Fruit fly (Drosophila melanogaster) whole organism, prepupa: ENCODE data around the gene CG42495.

Experiments used
- Blimp-1 ChIP-seq: fragments of 200-800 bp; sonication (Bioruptor generic); optimal IDR thresholded peaks from 3 replicates; lab custom pipeline; 2017; ENCODE audit warnings: missing biosample characterization, missing genetic modification characterization, mild to moderate bottlenecking, moderate library complexity, missing genetic modification reagents
- CG10631 ChIP-seq: fragments of 200-800 bp; sonication (Bioruptor generic); optimal IDR thresholded peaks from 2 replicates; lab custom pipeline; 2016; ENCODE audit warnings: missing biosample characterization, missing genetic modification characterization
- CG11294 ChIP-seq: fragments of 200-800 bp; sonication (Bioruptor generic); IDR thresholded peaks from 2 replicates; pipeline ENCODE4 v1.3.6; 2022; ENCODE audit warnings: missing biosample characterization, missing genetic modification characterization
- CG11762 ChIP-seq: fragments of 200-800 bp; sonication (Bioruptor generic); optimal IDR thresholded peaks from 3 replicates; lab custom pipeline; 2016; ENCODE audit warnings: missing biosample characterization, missing genetic modification characterization; ENCODE audit not compliant: insufficient read depth
- CG11902 ChIP-seq: fragments of 200-800 bp; sonication (Bioruptor generic); optimal IDR thresholded peaks from 3 replicates; lab custom pipeline; 2016; ENCODE audit warnings: missing biosample characterization, missing genetic modification characterization
- CG15336 ChIP-seq: fragments of 200-800 bp; sonication (Bioruptor generic); IDR thresholded peaks from 2 replicates; pipeline ENCODE4 v1.3.6; 2022; ENCODE audit warnings: missing biosample characterization, missing genetic modification characterization
- CG1621 ChIP-seq: fragments of 200-800 bp; sonication (Bioruptor generic); optimal IDR thresholded peaks from 3 replicates; lab custom pipeline; 2018; ENCODE audit warnings: missing biosample characterization, mild to moderate bottlenecking, missing genetic modification characterization
- CG3032 ChIP-seq: fragments of 200-800 bp; optimal IDR thresholded peaks from 2 replicates; lab custom pipeline; 2019; ENCODE audit warnings: missing biosample characterization, mild to moderate bottlenecking, missing genetic modification characterization, moderate library complexity
- CG34406 ChIP-seq: fragments of 200-800 bp; sonication (Bioruptor generic); optimal IDR thresholded peaks from 3 replicates; lab custom pipeline; 2016; ENCODE audit warnings: missing biosample characterization, missing genetic modification characterization
- CG4318 ChIP-seq: fragments of 200-800 bp; sonication (Bioruptor generic); optimal IDR thresholded peaks from 3 replicates; lab custom pipeline; 2017; ENCODE audit warnings: missing biosample characterization, mild to moderate bottlenecking, missing genetic modification characterization
- CG6276 ChIP-seq: fragments of 200-800 bp; sonication (Bioruptor generic); optimal IDR thresholded peaks from 2 replicates; lab custom pipeline; 2017; ENCODE audit warnings: missing biosample characterization, mild to moderate bottlenecking, missing genetic modification characterization
- CG6792 ChIP-seq: fragments of 200-800 bp; sonication (Bioruptor generic); optimal IDR thresholded peaks from 3 replicates; lab custom pipeline; 2016; ENCODE audit warnings: missing biosample characterization, missing genetic modification characterization
- CG6808 ChIP-seq: fragments of 200-800 bp; sonication (Bioruptor generic); optimal IDR thresholded peaks from 3 replicates; lab custom pipeline; 2017; ENCODE audit warnings: missing biosample characterization, missing genetic modification characterization, mild to moderate bottlenecking, moderate library complexity, missing genetic modification reagents
- CG6854 ChIP-seq: fragments of 200-800 bp; sonication (Bioruptor generic); optimal IDR thresholded peaks from 2 replicates; lab custom pipeline; 2017; ENCODE audit warnings: missing biosample characterization, mild to moderate bottlenecking, missing genetic modification characterization
- CG7368 ChIP-seq: fragments of 200-800 bp; sonication (Bioruptor generic); optimal IDR thresholded peaks from 3 replicates; lab custom pipeline; 2016; ENCODE audit warnings: missing biosample characterization, missing genetic modification characterization
- CG8119 ChIP-seq: fragments of 200-800 bp; sonication (Bioruptor generic); IDR thresholded peaks from 3 replicates; pipeline ENCODE4 v1.3.6; 2022; ENCODE audit warnings: missing biosample characterization, missing genetic modification characterization
- CG8319 ChIP-seq: fragments of 200-800 bp; sonication (Bioruptor generic); optimal IDR thresholded peaks from 3 replicates; lab custom pipeline; 2016; ENCODE audit warnings: missing biosample characterization, missing genetic modification characterization
- CG8632 ChIP-seq: fragments of 200-800 bp; sonication (Bioruptor generic); optimal IDR thresholded peaks from 3 replicates; lab custom pipeline; 2016; ENCODE audit warnings: missing biosample characterization, missing genetic modification characterization
- CG9139 ChIP-seq: fragments of 200-800 bp; sonication (Bioruptor generic); optimal IDR thresholded peaks from 3 replicates; lab custom pipeline; 2017; ENCODE audit warnings: missing biosample characterization, mild to moderate bottlenecking, missing genetic modification characterization
- Eip75B ChIP-seq: fragments of 200-800 bp; sonication (Bioruptor generic); optimal IDR thresholded peaks from 3 replicates; lab custom pipeline; 2016; ENCODE audit warnings: missing biosample characterization, missing genetic modification characterization
- Eip78C ChIP-seq: fragments of 200-800 bp; sonication (Bioruptor generic); peaks from one replicate; lab custom pipeline; 2016; ENCODE audit warnings: missing biosample characterization, missing genetic modification characterization
- Eip93F ChIP-seq: fragments of 200-800 bp; sonication (Bioruptor generic); optimal IDR thresholded peaks from 2 replicates; lab custom pipeline; 2016; ENCODE audit warnings: missing biosample characterization, mild to moderate bottlenecking, missing genetic modification characterization
- Ets96B ChIP-seq: fragments of 200-800 bp; optimal IDR thresholded peaks from 2 replicates; lab custom pipeline; 2019; ENCODE audit warnings: missing biosample characterization, mild to moderate bottlenecking, missing genetic modification characterization, moderate library complexity
- Gug ChIP-seq: fragments of 200-800 bp; sonication (Bioruptor generic); IDR thresholded peaks from 2 replicates; pipeline ENCODE4 v1.3.6; 2022; ENCODE audit warnings: missing biosample characterization, missing genetic modification characterization
- Hr39 ChIP-seq: fragments of 200-800 bp; sonication (Bioruptor generic); optimal IDR thresholded peaks from 2 replicates; lab custom pipeline; 2016; ENCODE audit warnings: missing biosample characterization, missing genetic modification characterization
- Hr4 ChIP-seq: fragments of 200-800 bp; sonication (Bioruptor generic); optimal IDR thresholded peaks from 3 replicates; lab custom pipeline; 2016; ENCODE audit warnings: missing biosample characterization, missing genetic modification characterization
- Met ChIP-seq: fragments of 200-800 bp; sonication (Bioruptor generic); optimal IDR thresholded peaks from 3 replicates; lab custom pipeline; 2016; ENCODE audit warnings: missing biosample characterization, missing genetic modification characterization
- OdsH ChIP-seq: fragments of 200-800 bp; sonication (Bioruptor generic); optimal IDR thresholded peaks from 3 replicates; lab custom pipeline; 2016; ENCODE audit warnings: missing biosample characterization, missing genetic modification characterization
- Sox102F ChIP-seq: fragments of 200-800 bp; sonication (Bioruptor generic); optimal IDR thresholded peaks from 2 replicates; lab custom pipeline; 2016; ENCODE audit warnings: missing biosample characterization, mild to moderate bottlenecking, missing genetic modification characterization
- Sox14 ChIP-seq: fragments of 200-800 bp; sonication (Bioruptor generic); optimal IDR thresholded peaks from 3 replicates; lab custom pipeline; 2016; ENCODE audit warnings: missing biosample characterization, missing genetic modification characterization
- Sox15 ChIP-seq: fragments of 200-800 bp; sonication (Bioruptor generic); optimal IDR thresholded peaks from 3 replicates; lab custom pipeline; 2016; ENCODE audit warnings: missing biosample characterization, missing genetic modification characterization
- achi ChIP-seq: fragments of 200-800 bp; sonication (Bioruptor generic); optimal IDR thresholded peaks from 3 replicates; lab custom pipeline; 2016; ENCODE audit warnings: missing biosample characterization, missing genetic modification characterization
- acj6 ChIP-seq: fragments of 200-800 bp; sonication (Bioruptor generic); optimal IDR thresholded peaks from 3 replicates; lab custom pipeline; 2016; ENCODE audit warnings: missing biosample characterization, missing genetic modification characterization
- cyc ChIP-seq: fragments of 200-800 bp; sonication (Bioruptor generic); optimal IDR thresholded peaks from 3 replicates; lab custom pipeline; 2016; ENCODE audit warnings: missing biosample characterization, missing genetic modification characterization
- dsx ChIP-seq: fragments of 200-800 bp; optimal IDR thresholded peaks from 3 replicates; lab custom pipeline; 2019; ENCODE audit warnings: missing biosample characterization, mild to moderate bottlenecking, missing genetic modification characterization, moderate library complexity; ENCODE audit not compliant: poor library complexity, severe bottlenecking
- eg ChIP-seq: fragments of 200-800 bp; sonication (Bioruptor generic); IDR thresholded peaks from 3 replicates; pipeline ENCODE4 v1.3.6; 2022; ENCODE audit warnings: missing biosample characterization, missing genetic modification characterization
- esn ChIP-seq: fragments of 200-800 bp; sonication (Bioruptor generic); optimal IDR thresholded peaks from 2 replicates; lab custom pipeline; 2016; ENCODE audit warnings: missing biosample characterization, mild to moderate bottlenecking, missing genetic modification characterization, moderate library complexity
- fd85E ChIP-seq: fragments of 200-800 bp; sonication (Bioruptor generic); optimal IDR thresholded peaks from 3 replicates; lab custom pipeline; 2016; ENCODE audit warnings: missing biosample characterization, missing genetic modification characterization
- fkh ChIP-seq: fragments of 200-800 bp; sonication (Bioruptor generic); optimal IDR thresholded peaks from 3 replicates; lab custom pipeline; 2017; ENCODE audit warnings: missing biosample characterization, mild to moderate bottlenecking, missing genetic modification characterization, moderate library complexity
- lz ChIP-seq: fragments of 200-800 bp; sonication (Bioruptor generic); optimal IDR thresholded peaks from 3 replicates; lab custom pipeline; 2016; ENCODE audit warnings: missing biosample characterization, missing genetic modification characterization
- net ChIP-seq: fragments of 200-800 bp; sonication (Bioruptor generic); optimal IDR thresholded peaks from 3 replicates; lab custom pipeline; 2016; ENCODE audit warnings: missing biosample characterization, missing genetic modification characterization
- pdm3 ChIP-seq: fragments of 200-800 bp; sonication (Bioruptor generic); optimal IDR thresholded peaks from 3 replicates; lab custom pipeline; 2016; ENCODE audit warnings: missing biosample characterization, missing genetic modification characterization
- salr ChIP-seq, 2 experiments: fragments of 200-800 bp; sonication (Bioruptor generic); optimal IDR thresholded peaks; 3 replicates each; lab custom pipeline; 2016 to 2018; ENCODE audit warnings: missing biosample characterization in 2 of 2, missing genetic modification characterization in 2 of 2, mild to moderate bottlenecking in 1 of 2
- ss ChIP-seq, 2 experiments: fragments of 200-800 bp; sonication (Bioruptor generic); optimal IDR thresholded peaks; 2 replicates in 1 of 2; 3 replicates in 1 of 2; lab custom pipeline; 2017 to 2018; ENCODE audit warnings: mild to moderate bottlenecking in 2 of 2, missing biosample characterization in 2 of 2, missing genetic modification characterization in 2 of 2, moderate library complexity in 1 of 2
- svp ChIP-seq: fragments of 200-800 bp; sonication (Bioruptor generic); peaks from one replicate; lab custom pipeline; 2016; ENCODE audit warnings: missing biosample characterization, missing genetic modification characterization
- vri ChIP-seq: fragments of 200-800 bp; sonication (Bioruptor generic); optimal IDR thresholded peaks from 3 replicates; lab custom pipeline; 2016; ENCODE audit warnings: missing biosample characterization, mild to moderate bottlenecking, missing genetic modification characterization

CG42495 gene

dm6 chr3L:18675363-18675866 lies 8.3 kb downstream of the CG42495 start, which contains the start of the genes GNBP2 and GNBP1 (continued):
- TF ChIP-seq CG6808 (GFP tag; lab: Kevin White, UChicago) (no peak), CG6276 (GFP tag; lab: Kevin White, UChicago) (no peak), Eip78C (GFP tag; lab: Kevin White, UChicago) (peak; percentile 97), CG15336 (GFP tag; lab: Robert Waterston, UW) (peak; percentile 96), vri (GFP tag; lab: Kevin White, UChicago) (no peak), Sox102F (GFP tag; lab: Kevin White, UChicago) (peak; percentile 80), CG11294 (peak; percentile 92), CG34406 (GFP tag; lab: Kevin White, UChicago) (peak; percentile 93), Met (GFP tag; lab: Kevin White, UChicago) (peak; percentile 87), salr (GFP tag; optimal IDR thresholded peaks at IDR 0.05; lab: Kevin White, UChicago) (peak in 1 of 2 experiments; percentile 83), CG9139 (GFP tag; lab: Kevin White, UChicago) (peak; percentile 40), Sox15 (GFP tag; lab: Kevin White, UChicago) (peak; percentile 54), pdm3 (GFP tag; lab: Kevin White, UChicago) (no peak), fkh (GFP tag; lab: Kevin White, UChicago) (no peak), net (GFP tag; lab: Kevin White, UChicago) (peak; percentile 87), CG10631 (GFP tag; lab: Kevin White, UChicago) (peak; percentile 88), CG8319 (peak; percentile 64), CG8119 (GFP tag; lab: Robert Waterston, UW) (peak; percentile 95), OdsH (GFP tag; lab: Kevin White, UChicago) (peak; percentile 88), fd85E (GFP tag; lab: Kevin White, UChicago) (no peak), Blimp-1 (GFP tag; lab: Kevin White, UChicago) (peak; percentile 64), ss (GFP tag; optimal IDR thresholded peaks at IDR 0.05; lab: Kevin White, UChicago) (peak in 1 of 2 experiments; percentile 70), achi (GFP tag; lab: Kevin White, UChicago) (peak; percentile 90), CG4318 (GFP tag; lab: Kevin White, UChicago) (peak; percentile 55), CG7368 (GFP tag; lab: Kevin White, UChicago) (peak; percentile 85), CG6854 (GFP tag; lab: Kevin White, UChicago) (no peak), Eip75B (GFP tag; lab: Kevin White, UChicago) (no peak), Eip93F (peak; percentile 37), Hr4 (GFP tag; lab: Kevin White, UChicago) (peak; percentile 77)
- TF ChIP-seq, all 60 proteins: peak for 49

dm6 chr3L:18681550-18682217 lies 14.5 kb downstream of the CG42495 start, which contains the start of the genes Sgf11 and CG32202:
Gene Sgf11 (minus strand): TSS chr3L:18681836.
Gene CG32202 (plus strand): TSS chr3L:18682184.
- TF ChIP-seq CG1621 (tag; lab: Kevin White, UChicago) (no peak), Hr39 (peak; percentile 36), eg (no peak), Hr4 (GFP tag; lab: Kevin White, UChicago) (peak; percentile 40), fkh (GFP tag; lab: Kevin White, UChicago) (peak; percentile 88), CG34406 (GFP tag; lab: Kevin White, UChicago) (peak; percentile 71), Met (GFP tag; lab: Kevin White, UChicago) (no peak), cyc (peak; percentile 31), achi (GFP tag; lab: Kevin White, UChicago) (peak; percentile 69), CG3032 (tag; lab: Kevin White, UChicago) (peak; percentile 68), esn (GFP tag; lab: Kevin White, UChicago) (peak; percentile 58), ss (GFP tag; optimal IDR thresholded peaks at IDR 0.05; lab: Kevin White, UChicago) (no peak), CG8632 (peak; percentile 57), CG15336 (GFP tag; lab: Robert Waterston, UW) (peak; percentile 68), Gug (peak; percentile 20; the same call in 1 of the 2 replicates), Sox14 (GFP tag; lab: Kevin White, UChicago) (peak; percentile 36), Eip78C (GFP tag; lab: Kevin White, UChicago) (peak; percentile 51), Sox15 (GFP tag; lab: Kevin White, UChicago) (peak; percentile 40), lz (GFP tag; lab: Kevin White, UChicago) (peak; percentile 33), Eip75B (GFP tag; lab: Kevin White, UChicago) (no peak), fd85E (GFP tag; lab: Kevin White, UChicago) (no peak), acj6 (peak; percentile 58), CG11902 (GFP tag; lab: Kevin White, UChicago) (peak; percentile 21), CG10631 (GFP tag; lab: Kevin White, UChicago) (peak; percentile 70), svp (GFP tag; lab: Kevin White, UChicago) (peak; percentile 58), CG11762 (GFP tag; lab: Kevin White, UChicago) (no peak), dsx (GFP tag; lab: Kevin White, UChicago) (peak; percentile 57), CG6792 (GFP tag; lab: Kevin White, UChicago) (peak; percentile 35), Sox102F (GFP tag; lab: Kevin White, UChicago) (no peak), CG8319 (no peak), Ets96B (tag; lab: Kevin White, UChicago) (peak; percentile 61)
